Worm (Caenorhabditis elegans) whole organism, L3 larva: ENCODE results near the gene pch-2.

Source experiments
- R02D3.7 ChIP-seq: fragments of 150-350 bp; optimal IDR thresholded peaks from 2 replicates; lab custom pipeline; 2014; ENCODE audit warnings: missing biosample characterization, missing genetic modification characterization
- ZK546.5 ChIP-seq: sonication (generic microtip); optimal IDR thresholded peaks from 2 replicates; lab custom pipeline; 2017; ENCODE audit warnings: missing biosample characterization, missing genetic modification characterization
- aly-2 ChIP-seq: fragments of 150-350 bp; optimal IDR thresholded peaks from 2 replicates; lab custom pipeline; 2014; ENCODE audit warnings: missing biosample characterization, missing genetic modification characterization
- ama-1 ChIP-seq: fragments of 150-350 bp; optimal IDR thresholded peaks from 2 replicates; lab custom pipeline; 2018
- ceh-9 ChIP-seq: sonication (generic microtip); optimal IDR thresholded peaks from 2 replicates; lab custom pipeline; 2018; ENCODE audit warnings: missing biosample characterization, missing genetic modification characterization
- egl-27 ChIP-seq: sonication (generic microtip); optimal IDR thresholded peaks from 4 replicates; lab custom pipeline; 2017; ENCODE audit warnings: missing biosample characterization, missing genetic modification reagents, missing genetic modification characterization
- egl-5 ChIP-seq: fragments of 150-350 bp; optimal IDR thresholded peaks from 2 replicates; lab custom pipeline; 2017; ENCODE audit warnings: missing biosample characterization, missing genetic modification reagents, missing genetic modification characterization, inconsistent platforms
- elt-1 ChIP-seq: fragments of 150-350 bp; optimal IDR thresholded peaks from 2 replicates; lab custom pipeline; 2014; ENCODE audit warnings: missing biosample characterization, missing genetic modification characterization
- elt-2 ChIP-seq: sonication (generic microtip); optimal IDR thresholded peaks from 2 replicates; lab custom pipeline; 2016; ENCODE audit warnings: missing genetic modification reagents, mild to moderate bottlenecking, missing genetic modification characterization, missing compliant biosample characterization
- elt-3 ChIP-seq, 3 experiments: fragments of 150-350 bp in 1 of 3; sonication (generic microtip) in 2 of 3; optimal IDR thresholded peaks; 2 replicates in 2 of 3; 4 replicates in 1 of 3; lab custom pipeline; 2014 to 2017; ENCODE audit warnings: missing biosample characterization in 3 of 3, missing genetic modification characterization in 3 of 3
- eor-1 ChIP-seq, 2 experiments: fragments of 150-350 bp; optimal IDR thresholded peaks; 2 replicates each; lab custom pipeline; 2014 to 2018; ENCODE audit warnings: missing biosample characterization in 2 of 2, missing genetic modification characterization in 2 of 2
- fkh-10 ChIP-seq: sonication (generic microtip); optimal IDR thresholded peaks from 2 replicates; lab custom pipeline; 2017; ENCODE audit warnings: missing biosample characterization, missing genetic modification reagents, missing genetic modification characterization
- fkh-2 ChIP-seq: fragments of 150-350 bp; optimal IDR thresholded peaks from 2 replicates; lab custom pipeline; 2014; ENCODE audit warnings: missing biosample characterization, missing genetic modification reagents, missing genetic modification characterization
- fos-1 ChIP-seq: fragments of 150-350 bp; optimal IDR thresholded peaks from 2 replicates; lab custom pipeline; 2014; ENCODE audit warnings: missing biosample characterization, missing genetic modification characterization
- hmg-11 ChIP-seq: sonication (generic microtip); optimal IDR thresholded peaks from 2 replicates; lab custom pipeline; 2016; ENCODE audit warnings: missing genetic modification characterization, missing compliant biosample characterization
- lin-15B ChIP-seq: fragments of 150-350 bp; optimal IDR thresholded peaks from 2 replicates; lab custom pipeline; 2014; ENCODE audit warnings: missing biosample characterization, missing genetic modification characterization
- lin-39 ChIP-seq: fragments of 150-350 bp; optimal IDR thresholded peaks from 2 replicates; lab custom pipeline; 2018; ENCODE audit warnings: missing biosample characterization, missing genetic modification reagents, missing genetic modification characterization
- nfya-1 ChIP-seq: sonication (generic microtip); optimal IDR thresholded peaks from 2 replicates; lab custom pipeline; 2017; ENCODE audit warnings: missing genetic modification characterization, mild to moderate bottlenecking, missing compliant biosample characterization, antibody characterized with exemption, moderate library complexity; ENCODE audit not compliant: insufficient read depth
- nhr-11 ChIP-seq: fragments of 150-350 bp; optimal IDR thresholded peaks from 2 replicates; lab custom pipeline; 2014; ENCODE audit warnings: missing biosample characterization, missing genetic modification characterization
- nhr-12 ChIP-seq: fragments of 150-350 bp; optimal IDR thresholded peaks from 2 replicates; lab custom pipeline; 2014; ENCODE audit warnings: missing biosample characterization, missing genetic modification characterization
- nhr-23 ChIP-seq: fragments of 150-350 bp; optimal IDR thresholded peaks from 2 replicates; lab custom pipeline; 2014; ENCODE audit warnings: missing biosample characterization, missing genetic modification reagents, missing genetic modification characterization
- nhr-25 ChIP-seq: sonication (generic microtip); optimal IDR thresholded peaks from 2 replicates; lab custom pipeline; 2017; ENCODE audit warnings: missing biosample characterization, missing genetic modification characterization
- nhr-43 ChIP-seq: sonication (generic microtip); optimal IDR thresholded peaks from 2 replicates; lab custom pipeline; 2016; ENCODE audit warnings: mild to moderate bottlenecking, missing genetic modification characterization, missing compliant biosample characterization; ENCODE audit not compliant: poor library complexity, severe bottlenecking
- nhr-67 ChIP-seq: fragments of 150-350 bp; optimal IDR thresholded peaks from 2 replicates; lab custom pipeline; 2014; ENCODE audit warnings: missing biosample characterization, missing genetic modification characterization
- nhr-77 ChIP-seq: fragments of 150-350 bp; optimal IDR thresholded peaks from 2 replicates; lab custom pipeline; 2014; ENCODE audit warnings: missing biosample characterization, missing genetic modification characterization
- pha-4 ChIP-seq: fragments of 150-350 bp; optimal IDR thresholded peaks from 2 replicates; lab custom pipeline; 2014; ENCODE audit warnings: missing biosample characterization, missing genetic modification reagents, missing genetic modification characterization
- sea-2 ChIP-seq: fragments of 150-350 bp; sonication (generic microtip); optimal IDR thresholded peaks from 4 replicates; lab custom pipeline; 2014; ENCODE audit warnings: missing biosample characterization, missing genetic modification reagents, missing genetic modification characterization
- skn-1 ChIP-seq: fragments of 150-350 bp; optimal IDR thresholded peaks from 2 replicates; lab custom pipeline; 2014; ENCODE audit warnings: missing biosample characterization, missing genetic modification characterization
- snpc-4 ChIP-seq: fragments of 150-350 bp; optimal IDR thresholded peaks from 2 replicates; lab custom pipeline; 2014; ENCODE audit warnings: missing biosample characterization, missing genetic modification characterization
- zag-1 ChIP-seq: fragments of 150-350 bp; optimal IDR thresholded peaks from 2 replicates; lab custom pipeline; 2014; ENCODE audit warnings: missing biosample characterization, missing genetic modification characterization
- ztf-11 ChIP-seq: fragments of 150-350 bp; optimal IDR thresholded peaks from 2 replicates; lab custom pipeline; 2014; ENCODE audit warnings: missing biosample characterization, missing genetic modification characterization

Gene pch-2

DNA sequence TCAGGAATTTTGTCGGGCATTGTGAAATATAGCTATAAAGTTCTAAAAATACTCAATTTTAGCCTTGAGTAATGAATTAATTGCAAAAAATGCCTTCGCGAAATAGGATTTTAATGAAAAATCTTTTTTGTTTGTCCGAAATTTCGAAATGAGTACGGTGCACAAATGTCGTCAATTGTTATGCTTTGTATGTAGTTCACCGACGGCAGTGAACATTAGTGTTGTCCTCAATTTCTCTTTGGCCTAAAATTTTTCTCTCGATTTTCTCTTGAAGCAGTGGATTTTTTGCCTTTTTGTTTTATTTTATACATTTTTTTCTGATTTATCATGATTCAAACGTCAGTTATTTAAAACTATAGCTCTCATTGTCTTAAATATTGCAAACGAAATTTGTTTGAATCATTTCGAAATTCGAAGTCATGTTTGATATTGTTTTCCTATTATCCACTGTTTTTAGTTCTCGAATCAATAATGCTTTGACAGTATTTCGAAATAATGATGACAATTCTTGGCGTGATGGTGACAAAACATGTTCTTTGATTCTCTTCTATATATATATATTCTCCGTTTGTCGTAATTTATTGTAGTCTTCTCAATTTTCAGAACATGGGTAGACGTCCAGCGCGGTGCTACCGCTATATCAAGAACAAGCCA, 14.7 kb upstream of the pch-2 start, which contains the start of the genes ints-11 and rpl-10:
ints-11 (minus strand) TSS at position 201 of the 654 bp plus-strand sequence.
rpl-10 (plus strand) TSS at position 604 of the 654 bp plus-strand sequence.
- peak; percentile 84 for TF ChIP-seq lin-15B (tag; lab: Kevin White, UChicago)
- TF ChIP-seq elt-2 (tag; lab: Kevin White, UChicago): peak; percentile 31
- TF ChIP-seq snpc-4 (tag; lab: Kevin White, UChicago): peak; percentile 23
- peak; percentile 81 for TF ChIP-seq pha-4 (tag; lab: Kevin White, UChicago)
- TF ChIP-seq nhr-25 (tag; lab: Kevin White, UChicago): peak; percentile 45
- no peak for TF ChIP-seq sea-2 (GFP tag; lab: Kevin White, UChicago)
- TF ChIP-seq ZK546.5: no peak
- TF ChIP-seq skn-1: no peak
- peak; percentile 71 for TF ChIP-seq nhr-23 (tag; lab: Kevin White, UChicago)
- peak; percentile 44 for TF ChIP-seq hmg-11
- TF ChIP-seq lin-39 (tag; lab: Kevin White, UChicago): peak; percentile 29
- TF ChIP-seq nfya-1 (tag; lab: Kevin White, UChicago): peak; percentile 86

DNA sequence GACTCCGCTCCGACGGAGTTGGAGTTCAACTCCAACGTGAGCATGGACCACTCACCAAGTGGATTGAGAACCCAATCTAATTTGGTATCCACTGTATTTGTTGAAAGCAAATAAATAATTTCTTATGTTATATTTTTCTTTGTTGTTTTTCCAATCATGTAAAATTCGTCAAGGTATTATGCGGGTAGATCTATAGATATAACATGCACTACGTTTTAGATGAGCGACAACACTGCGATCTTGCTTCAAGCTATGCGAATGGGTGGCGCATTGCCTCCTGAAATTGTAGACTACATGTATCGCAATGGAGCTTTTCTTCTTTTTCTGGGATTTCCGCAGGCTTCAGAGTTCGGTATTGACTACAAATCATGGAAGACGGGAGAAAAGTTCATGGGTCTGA, 13.6 kb upstream of the pch-2 start, which contains the start of gene F10B5.2:
F10B5.2 (plus strand) TSS at position 220 of the 400 bp plus-strand sequence.
- TF ChIP-seq egl-27 (tag; lab: Kevin White, UChicago): no peak
- TF ChIP-seq skn-1: no peak
- no peak for TF ChIP-seq nhr-77 (tag; lab: Kevin White, UChicago)
- TF ChIP-seq nhr-43 (tag; lab: Kevin White, UChicago): no peak
- no peak for TF ChIP-seq fkh-2
- TF ChIP-seq egl-5: no peak
- TF ChIP-seq eor-1 (tag; optimal IDR thresholded peaks at IDR 0.05; lab: Kevin White, UChicago): no peak
- no peak for TF ChIP-seq elt-3 (tag; optimal IDR thresholded peaks at IDR 0.05; lab: Kevin White, UChicago)
- TF ChIP-seq fos-1 (tag; lab: Kevin White, UChicago): no peak
- TF ChIP-seq nhr-11 (tag; lab: Kevin White, UChicago): no peak
- no peak for TF ChIP-seq ZK546.5
- TF ChIP-seq aly-2 (tag; lab: Kevin White, UChicago): no peak
- no peak for TF ChIP-seq elt-1 (tag; lab: Kevin White, UChicago)
- no peak for TF ChIP-seq ztf-11 (tag; lab: Kevin White, UChicago)
- TF ChIP-seq zag-1 (tag; lab: Kevin White, UChicago): no peak
- no peak for TF ChIP-seq hmg-11
- no peak for TF ChIP-seq R02D3.7 (tag; lab: Kevin White, UChicago)
- no peak for TF ChIP-seq snpc-4 (tag; lab: Kevin White, UChicago)

DNA sequence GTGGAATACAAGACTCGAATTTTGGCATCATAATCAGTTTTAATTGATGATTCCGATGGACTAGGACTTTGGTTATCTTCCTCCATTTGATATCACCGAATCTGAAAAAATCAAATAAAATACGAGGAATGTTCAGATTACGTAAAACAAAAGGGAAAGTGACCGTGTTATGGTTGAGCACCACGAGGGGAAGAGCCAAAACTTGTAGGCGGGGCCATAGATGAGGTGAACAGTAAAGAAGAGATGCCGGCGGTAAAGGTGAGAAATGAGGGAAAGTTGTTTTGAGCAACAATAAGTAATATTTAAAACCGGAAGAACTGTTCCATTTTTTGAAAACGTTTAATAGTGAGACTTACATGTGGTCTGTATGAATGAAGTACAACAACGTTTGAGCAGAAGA, 8.2 kb upstream of the pch-2 start, which contains the start of gene F10B5.3:
F10B5.3 (minus strand) TSS at position 101 of the 400 bp plus-strand sequence.
- TF ChIP-seq pha-4 (tag; lab: Kevin White, UChicago): no peak

DNA sequence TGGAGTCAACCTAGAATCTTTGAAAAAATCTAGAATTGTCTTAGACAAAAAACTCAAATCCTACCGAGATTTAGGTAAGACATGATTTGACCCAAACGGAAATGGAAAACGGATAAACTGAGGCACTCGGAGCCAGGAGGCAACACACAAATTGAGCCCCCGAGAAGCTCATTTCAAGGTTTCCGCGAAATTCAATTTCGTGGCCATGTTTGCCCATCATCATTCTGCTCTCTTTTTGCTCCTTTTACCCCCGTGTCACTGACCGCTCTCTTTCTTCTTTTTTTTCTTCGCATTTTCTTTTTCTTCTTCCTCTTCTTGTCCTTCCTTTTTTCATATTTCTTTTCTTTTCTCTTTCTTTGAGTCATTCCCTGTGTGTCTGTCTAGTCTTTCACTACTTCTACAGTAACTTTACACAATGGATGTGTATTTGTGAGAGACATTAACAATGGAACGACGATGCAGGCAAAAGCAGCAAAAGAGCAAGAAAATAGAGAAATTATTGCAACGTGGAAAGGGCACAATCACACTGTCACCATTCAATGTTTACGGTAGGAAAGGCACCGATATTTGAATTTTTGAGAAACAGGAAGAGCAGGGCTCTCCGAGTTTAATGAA, 5.3 kb upstream of the pch-2 start:
- no peak for TF ChIP-seq egl-27 (tag; lab: Kevin White, UChicago)
- TF ChIP-seq nhr-67 (tag; lab: Kevin White, UChicago): no peak
- TF ChIP-seq egl-5: no peak
- no peak for TF ChIP-seq ztf-11 (tag; lab: Kevin White, UChicago)
- TF ChIP-seq nhr-25 (tag; lab: Kevin White, UChicago): no peak
- peak; percentile 60 for TF ChIP-seq pha-4 (tag; lab: Kevin White, UChicago)
- no peak for TF ChIP-seq sea-2 (GFP tag; lab: Kevin White, UChicago)
- TF ChIP-seq ceh-9: no peak
- TF ChIP-seq fkh-10 (GFP tag; lab: Kevin White, UChicago): peak; percentile 37
- no peak for TF ChIP-seq ama-1 (lab: Kevin White, UChicago)
- TF ChIP-seq aly-2 (tag; lab: Kevin White, UChicago): no peak
- no peak for TF ChIP-seq snpc-4 (tag; lab: Kevin White, UChicago)
- TF ChIP-seq nhr-11 (tag; lab: Kevin White, UChicago): no peak
- TF ChIP-seq, all 47 proteins: peak for 2

DNA sequence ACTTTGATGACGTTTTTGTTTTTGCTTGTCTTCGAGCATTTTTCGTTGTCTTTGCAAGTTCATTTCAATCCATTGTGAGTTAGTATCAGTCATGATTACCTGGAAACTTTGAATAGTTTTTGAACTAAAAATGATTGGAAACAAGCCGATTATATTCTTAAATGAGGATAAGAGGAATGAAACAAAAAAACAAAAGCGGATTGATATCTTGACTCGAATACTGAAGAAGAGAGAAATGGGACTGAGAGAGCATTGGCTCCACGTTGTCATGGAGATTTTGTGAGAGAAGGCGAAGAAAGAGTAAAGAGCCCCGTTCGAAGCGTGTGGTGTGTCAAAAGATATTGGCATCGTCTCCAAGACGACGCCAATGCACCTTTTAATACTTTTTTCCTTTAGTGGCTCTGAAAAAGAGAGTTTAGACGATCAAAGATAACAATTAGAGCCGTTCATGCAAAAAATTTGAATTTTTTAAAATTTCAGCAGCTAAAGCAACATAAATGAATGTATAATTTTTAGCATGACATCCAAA, 1.2 kb upstream of the pch-2 start, which contains the start of the genes tub-1 and tmem-138:
tub-1 (minus strand) TSS at position 101 of the 529 bp plus-strand sequence.
tmem-138 (plus strand) TSS at position 479 of the 529 bp plus-strand sequence.
- TF ChIP-seq nhr-67 (tag; lab: Kevin White, UChicago) (no peak), nhr-11 (tag; lab: Kevin White, UChicago) (peak; percentile 44), nhr-25 (tag; lab: Kevin White, UChicago) (no peak), nhr-12 (tag; lab: Kevin White, UChicago) (no peak)
